Fruit fly (Drosophila melanogaster) whole organism, wandering third instar larva: ENCODE data around the gene CG34348.

Experiments used
- Abd-B ChIP-seq: fragments of >200 bp; optimal IDR thresholded peaks from 2 replicates; lab custom pipeline; 2017; ENCODE audit warnings: missing biosample characterization, missing genetic modification characterization
- Rel ChIP-seq, 2 experiments: fragments of 200-800 bp; sonication (Bioruptor generic) in 1 of 2; optimal IDR thresholded peaks; 2 replicates in 1 of 2; 3 replicates in 1 of 2; lab custom pipeline; 2016 to 2019; ENCODE audit warnings: mild to moderate bottlenecking in 2 of 2, missing biosample characterization in 2 of 2, missing genetic modification characterization in 2 of 2, moderate library complexity in 1 of 2

- TF ChIP-seq Rel (GFP tag; optimal IDR thresholded peaks at IDR 0.05; lab: Kevin White, UChicago) (no peak), Rel (tag; optimal IDR thresholded peaks at IDR 0.05; lab: Kevin White, UChicago) (no peak), Abd-B (no peak)
These were observed 31.9 kb downstream of the CG34348 start for dm6 chrX:11371613-11372012.
